Worm (Caenorhabditis elegans): ENCODE results near the gene lips-17.

- no peak for TF ChIP-seq elt-3 (tag; optimal IDR thresholded peaks at IDR 0.05)
- TF ChIP-seq snpc-4 (tag; optimal IDR thresholded peaks at IDR 0.05), result no peak
- no peak for TF ChIP-seq nhr-237 (tag; optimal IDR thresholded peaks at IDR 0.05)
- TF ChIP-seq ztf-11 (tag; optimal IDR thresholded peaks at IDR 0.05), result no peak
- no peak for TF ChIP-seq pha-4 (tag; optimal IDR thresholded peaks at IDR 0.05)
- no peak for TF ChIP-seq ceh-82 (tag; optimal IDR thresholded peaks at IDR 0.05)
Observed at ce11 chrII:7598702-7599314, 9.2 kb upstream of the lips-17 start, which contains the start of gene pgam-5.

Measured in whole organism, L3 larva.